Fruit fly (Drosophila melanogaster) whole organism, embryonic: ENCODE results near the gene CG32099.

ENCODE experiments used
- Atf-2 ChIP-seq: fragments of 200-800 bp; sonication (Bioruptor generic); optimal IDR thresholded peaks from 2 replicates; lab custom pipeline; 2016; ENCODE audit warnings: missing biosample characterization, missing genetic modification characterization
- B-H1 ChIP-seq: fragments of 200-800 bp; sonication (Bioruptor generic); IDR thresholded peaks from 3 replicates; pipeline ENCODE4 v1.3.6; 2022; ENCODE audit warnings: missing biosample characterization, missing genetic modification characterization
- B-H2 ChIP-seq: fragments of 200-800 bp; sonication (Bioruptor generic); optimal IDR thresholded peaks from 2 replicates; lab custom pipeline; 2018; ENCODE audit warnings: missing biosample characterization, mild to moderate bottlenecking, missing genetic modification characterization
- BtbVII ChIP-seq: fragments of 200-800 bp; sonication (Bioruptor generic); optimal IDR thresholded peaks from 3 replicates; lab custom pipeline; 2017; ENCODE audit warnings: missing biosample characterization, mild to moderate bottlenecking, missing genetic modification characterization
- CG1024 ChIP-seq: fragments of 200-800 bp; sonication (Bioruptor generic); IDR thresholded peaks from 2 replicates; pipeline ENCODE4 v1.3.6; 2022; ENCODE audit warnings: missing biosample characterization, missing genetic modification characterization
- CG10462 ChIP-seq: fragments of 200-800 bp; sonication (Bioruptor generic); optimal IDR thresholded peaks from 2 replicates; lab custom pipeline; 2016; ENCODE audit warnings: missing biosample characterization, missing genetic modification characterization
- CG12155 ChIP-seq: fragments of 200-800 bp; sonication (Bioruptor generic); optimal IDR thresholded peaks from 3 replicates; lab custom pipeline; 2016; ENCODE audit warnings: missing biosample characterization, missing genetic modification characterization
- CG12236 ChIP-seq: fragments of 200-800 bp; sonication (Bioruptor generic); optimal IDR thresholded peaks from 2 replicates; lab custom pipeline; 2016; ENCODE audit warnings: missing biosample characterization, missing genetic modification characterization
- CG12391 ChIP-seq: fragments of 200-800 bp; sonication (Bioruptor generic); optimal IDR thresholded peaks from 3 replicates; lab custom pipeline; 2018; ENCODE audit warnings: missing biosample characterization, mild to moderate bottlenecking, missing genetic modification characterization, moderate library complexity
- CG15514 ChIP-seq: fragments of 200-800 bp; sonication (Bioruptor generic); optimal IDR thresholded peaks from 3 replicates; lab custom pipeline; 2017; ENCODE audit warnings: missing biosample characterization, missing genetic modification characterization, mild to moderate bottlenecking, moderate library complexity, missing genetic modification reagents
- CG17385 ChIP-seq: fragments of 200-800 bp; sonication (Bioruptor generic); optimal IDR thresholded peaks from 3 replicates; lab custom pipeline; 2018; ENCODE audit warnings: missing biosample characterization, mild to moderate bottlenecking, missing genetic modification characterization
- CG18011 ChIP-seq: fragments of 200-800 bp; sonication (Bioruptor generic); optimal IDR thresholded peaks from 2 replicates; lab custom pipeline; 2017; ENCODE audit warnings: missing biosample characterization, missing genetic modification characterization, mild to moderate bottlenecking, moderate library complexity, missing genotype
- CG18262 ChIP-seq: fragments of 200-800 bp; optimal IDR thresholded peaks from 3 replicates; lab custom pipeline; 2019; ENCODE audit warnings: missing biosample characterization, mild to moderate bottlenecking, missing genetic modification characterization, moderate library complexity
- CG1832 ChIP-seq: fragments of 200-800 bp; sonication (Bioruptor generic); optimal IDR thresholded peaks from 2 replicates; lab custom pipeline; 2017; ENCODE audit warnings: missing biosample characterization, mild to moderate bottlenecking, missing genetic modification characterization, inconsistent platforms
- CG2120 ChIP-seq: fragments of 200-800 bp; sonication (Bioruptor generic); optimal IDR thresholded peaks from 3 replicates; lab custom pipeline; 2016; ENCODE audit warnings: missing biosample characterization, missing genetic modification characterization
- CG2678 ChIP-seq: fragments of 200-800 bp; sonication (Bioruptor generic); optimal IDR thresholded peaks from 3 replicates; lab custom pipeline; 2019; ENCODE audit warnings: missing biosample characterization, mild to moderate bottlenecking, missing genetic modification characterization, moderate library complexity
- CG32767 ChIP-seq: fragments of 200-800 bp; sonication (Bioruptor generic); IDR thresholded peaks from 2 replicates; pipeline ENCODE4 v1.3.6; 2022; ENCODE audit warnings: missing biosample characterization, missing genetic modification characterization
- CG4854 ChIP-seq: fragments of 200-800 bp; sonication (Bioruptor generic); optimal IDR thresholded peaks from 2 replicates; lab custom pipeline; 2016; ENCODE audit warnings: missing biosample characterization, missing genetic modification characterization, inconsistent platforms
- CG6689 ChIP-seq: fragments of 200-800 bp; sonication (Bioruptor generic); IDR thresholded peaks from 2 replicates; pipeline ENCODE4 v1.3.6; 2022; ENCODE audit warnings: missing biosample characterization, missing genetic modification characterization
- CG6765 ChIP-seq: fragments of 200-800 bp; sonication (Bioruptor generic); optimal IDR thresholded peaks from 3 replicates; lab custom pipeline; 2017; ENCODE audit warnings: missing biosample characterization, mild to moderate bottlenecking, missing genetic modification characterization
- CG7556 ChIP-seq: fragments of 200-800 bp; sonication (Bioruptor generic); optimal IDR thresholded peaks from 2 replicates; lab custom pipeline; 2017; ENCODE audit warnings: missing biosample characterization, mild to moderate bottlenecking, missing genetic modification characterization
- CG7786 ChIP-seq: fragments of 200-800 bp; sonication (Bioruptor generic); optimal IDR thresholded peaks from 2 replicates; lab custom pipeline; 2016; ENCODE audit warnings: missing biosample characterization, missing genetic modification characterization
- D ChIP-seq, 2 experiments: fragments of 200-800 bp in 1 of 2; fragments of >200 bp in 1 of 2; sonication (Bioruptor generic) in 1 of 2; optimal IDR thresholded peaks; 2 replicates in 1 of 2; 3 replicates in 1 of 2; lab custom pipeline; 2017; ENCODE audit warnings: mild to moderate bottlenecking in 1 of 2, missing biosample characterization in 1 of 2, missing genetic modification characterization in 1 of 2, missing genetic modification reagents in 1 of 2
- Dek ChIP-seq: fragments of 200-800 bp; sonication (Bioruptor generic); optimal IDR thresholded peaks from 3 replicates; lab custom pipeline; 2019; ENCODE audit warnings: missing biosample characterization, mild to moderate bottlenecking, missing genetic modification characterization, moderate library complexity
- E2f2 ChIP-seq: fragments of 200-800 bp; sonication (Bioruptor generic); IDR thresholded peaks from 2 replicates; pipeline ENCODE4 v1.3.6; 2022; ENCODE audit warnings: missing biosample characterization, missing genetic modification characterization
- Ets97D ChIP-seq: fragments of 200-800 bp; sonication (Bioruptor generic); optimal IDR thresholded peaks from 3 replicates; lab custom pipeline; 2016; ENCODE audit warnings: missing biosample characterization, missing genetic modification characterization
- Hr51 ChIP-seq, 2 experiments: fragments of 200-800 bp; sonication (Bioruptor generic); optimal IDR thresholded peaks; 2 replicates in 1 of 2; 3 replicates in 1 of 2; lab custom pipeline; 2016 to 2018; ENCODE audit warnings: missing biosample characterization in 2 of 2, missing genetic modification characterization in 2 of 2, mild to moderate bottlenecking in 1 of 2, moderate library complexity in 1 of 2
- Hr78 ChIP-seq, 2 experiments: fragments of 200-800 bp in 1 of 2; fragments of >200 bp in 1 of 2; sonication (Bioruptor generic) in 1 of 2; optimal IDR thresholded peaks; 2 replicates each; lab custom pipeline; 2017 to 2019; ENCODE audit warnings: missing biosample characterization in 2 of 2, missing genetic modification characterization in 2 of 2, mild to moderate bottlenecking in 1 of 2, moderate library complexity in 1 of 2
- Lpt ChIP-seq: fragments of >200 bp; optimal IDR thresholded peaks from 2 replicates; lab custom pipeline; 2018; ENCODE audit warnings: missing biosample characterization, missing genetic modification characterization
- Oaz ChIP-seq: fragments of 200-800 bp; sonication (Bioruptor generic); IDR thresholded peaks from 2 replicates; pipeline ENCODE4 v1.3.6; 2022; ENCODE audit warnings: missing biosample characterization, missing genetic modification characterization
- Rfx ChIP-seq: fragments of 200-800 bp; sonication (Bioruptor generic); IDR thresholded peaks from 2 replicates; pipeline ENCODE4 v1.3.6; 2022; ENCODE audit warnings: missing biosample characterization, missing genetic modification characterization
- Sox102F ChIP-seq: fragments of 200-800 bp; sonication (Bioruptor generic); optimal IDR thresholded peaks from 2 replicates; lab custom pipeline; 2018; ENCODE audit warnings: missing biosample characterization, mild to moderate bottlenecking, missing genetic modification characterization, moderate library complexity
- TFAM ChIP-seq: fragments of 200-800 bp; sonication (Bioruptor generic); optimal IDR thresholded peaks from 2 replicates; lab custom pipeline; 2017; ENCODE audit warnings: missing biosample characterization, missing genetic modification characterization, inconsistent platforms
- Trl ChIP-seq, 3 experiments: fragments of >200 bp in 2 of 3; fragments of 200-800 bp in 1 of 3; sonication (Bioruptor generic) in 1 of 3; optimal IDR thresholded peaks; 2 replicates in 1 of 3; 3 replicates in 2 of 3; lab custom pipeline; 2016 to 2017; ENCODE audit warnings: missing biosample characterization in 1 of 3, missing genetic modification characterization in 1 of 3
- bcd ChIP-seq: fragments of 200-800 bp; sonication (Bioruptor generic); optimal IDR thresholded peaks from 2 replicates; lab custom pipeline; 2017; ENCODE audit warnings: missing biosample characterization, mild to moderate bottlenecking, missing genetic modification characterization
- dan ChIP-seq: fragments of 200-800 bp; sonication (Bioruptor generic); IDR thresholded peaks from 2 replicates; pipeline ENCODE4 v1.3.6; 2022; ENCODE audit warnings: missing biosample characterization, missing genetic modification characterization
- grau ChIP-seq: fragments of 200-800 bp; optimal IDR thresholded peaks from 3 replicates; lab custom pipeline; 2019; ENCODE audit warnings: missing biosample characterization, mild to moderate bottlenecking, missing genetic modification characterization, moderate library complexity
- her ChIP-seq: fragments of 200-800 bp; sonication (Bioruptor generic); optimal IDR thresholded peaks from 2 replicates; lab custom pipeline; 2016; ENCODE audit warnings: missing biosample characterization, missing genetic modification characterization
- kay ChIP-seq: fragments of 200-800 bp; sonication (Bioruptor generic); optimal IDR thresholded peaks from 2 replicates; lab custom pipeline; 2016; ENCODE audit warnings: missing biosample characterization, missing genetic modification characterization
- mam ChIP-seq: fragments of 200-800 bp; sonication (Bioruptor generic); optimal IDR thresholded peaks from 3 replicates; lab custom pipeline; 2016; ENCODE audit warnings: missing biosample characterization, missing genetic modification characterization
- phol ChIP-seq: fragments of 200-800 bp; sonication (Bioruptor generic); optimal IDR thresholded peaks from 3 replicates; lab custom pipeline; 2018; ENCODE audit warnings: missing biosample characterization, mild to moderate bottlenecking, missing genetic modification characterization, moderate library complexity
- salm ChIP-seq: fragments of 200-800 bp; sonication (Bioruptor generic); optimal IDR thresholded peaks from 2 replicates; lab custom pipeline; 2018; ENCODE audit warnings: missing biosample characterization, mild to moderate bottlenecking, missing genetic modification characterization
- sima ChIP-seq: fragments of 200-800 bp; sonication (Bioruptor generic); optimal IDR thresholded peaks from 2 replicates; lab custom pipeline; 2016; ENCODE audit warnings: missing biosample characterization, missing genetic modification characterization
- slou ChIP-seq: fragments of 200-800 bp; sonication (Bioruptor generic); optimal IDR thresholded peaks from 3 replicates; lab custom pipeline; 2016; ENCODE audit warnings: missing biosample characterization, missing genetic modification characterization
- sna ChIP-seq: fragments of 200-800 bp; sonication (Bioruptor generic); IDR thresholded peaks from 2 replicates; pipeline ENCODE4 v1.3.6; 2022; ENCODE audit warnings: missing biosample characterization, missing genetic modification characterization; ENCODE audit not compliant: partially characterized antibody
- toy ChIP-seq: fragments of 200-800 bp; sonication (Bioruptor generic); IDR thresholded peaks from 2 replicates; pipeline ENCODE4 v1.3.6; 2022; ENCODE audit warnings: missing biosample characterization, missing genetic modification characterization
- ttk ChIP-seq: fragments of 200-800 bp; sonication (Bioruptor generic); IDR thresholded peaks from 2 replicates; pipeline ENCODE4 v2.1.2; 2022; ENCODE audit warnings: missing biosample characterization, missing genetic modification characterization
- unpg ChIP-seq: fragments of 200-800 bp; sonication (Bioruptor generic); optimal IDR thresholded peaks from 3 replicates; lab custom pipeline; 2018; ENCODE audit warnings: missing biosample characterization, mild to moderate bottlenecking, missing genetic modification characterization, moderate library complexity
- wek ChIP-seq: fragments of 200-800 bp; sonication (Bioruptor generic); optimal IDR thresholded peaks from 3 replicates; lab custom pipeline; 2018; ENCODE audit warnings: missing biosample characterization, mild to moderate bottlenecking, missing genetic modification characterization, moderate library complexity

Gene CG32099

dm6 chr3L:12136630-12137029, 12.4 kb upstream of the CG32099 start, which contains the start of the genes CG5645 and Atg12 (continued):
- TF ChIP-seq CG7786 (GFP tag; lab: Kevin White, UChicago) (no peak), Lpt (no peak), CG18262 (tag; lab: Kevin White, UChicago) (peak; percentile 63), CG6689 (GFP tag; lab: Robert Waterston, UW) (peak; percentile 34; the same call in 1 of the 2 replicates), CG4854 (GFP tag; lab: Kevin White, UChicago) (peak; percentile 41), CG17385 (peak; percentile 37), CG15514 (GFP tag; lab: Kevin White, UChicago) (peak; percentile 73), CG10462 (peak; percentile 37), Trl (optimal IDR thresholded peaks at IDR 0.05; lab: Kevin White, UChicago) (no peak), Trl (GFP tag; optimal IDR thresholded peaks at IDR 0.05; lab: Kevin White, UChicago) (no peak), CG12236 (GFP tag; lab: Kevin White, UChicago) (no peak), CG2678 (peak; percentile 46), kay (GFP tag; lab: Kevin White, UChicago) (peak; percentile 65), Hr78 (GFP tag; optimal IDR thresholded peaks at IDR 0.05; lab: Kevin White, UChicago) (no peak), B-H2 (GFP tag; lab: Kevin White, UChicago) (peak; percentile 54), CG12391 (tag; lab: Kevin White, UChicago) (peak; percentile 78), salm (tag; lab: Kevin White, UChicago) (no peak), E2f2 (GFP tag; lab: Robert Waterston, UW) (peak; percentile 41; the same call in 1 of the 2 replicates), D (optimal IDR thresholded peaks at IDR 0.05; lab: Kevin White, UChicago) (no peak), D (GFP tag; optimal IDR thresholded peaks at IDR 0.05; lab: Kevin White, UChicago) (peak; percentile 20), Dek (tag; lab: Kevin White, UChicago) (peak; percentile 27), her (no peak), CG1832 (GFP tag; lab: Kevin White, UChicago) (no peak), toy (no peak), slou (GFP tag; lab: Kevin White, UChicago) (peak; percentile 56), BtbVII (GFP tag; lab: Kevin White, UChicago) (no peak), CG18011 (GFP tag; lab: Kevin White, UChicago) (peak; percentile 10), CG1024 (GFP tag; lab: Robert Waterston, UW) (peak; percentile 35; the same call in 1 of the 2 replicates), CG7556 (GFP tag; lab: Kevin White, UChicago) (peak; percentile 52), Oaz (GFP tag; lab: Robert Waterston, UW) (peak; percentile 41; the same call in 1 of the 2 replicates), Atf-2 (no peak), CG32767 (no peak), sima (GFP tag; lab: Kevin White, UChicago) (no peak), TFAM (GFP tag; lab: Kevin White, UChicago) (no peak), unpg (GFP tag; lab: Kevin White, UChicago) (peak; percentile 73), wek (no peak), mam (GFP tag; lab: Kevin White, UChicago) (no peak), Ets97D (GFP tag; lab: Kevin White, UChicago) (peak; percentile 2), dan (no peak), B-H1 (GFP tag; lab: Robert Waterston, UW) (no peak), CG12155 (GFP tag; lab: Kevin White, UChicago) (peak; percentile 41), phol (tag; lab: Kevin White, UChicago) (peak; percentile 59), grau (tag; lab: Kevin White, UChicago) (peak; percentile 62), Rfx (GFP tag; lab: Robert Waterston, UW) (peak; percentile 69; the same call in 1 of the 2 replicates), sna (GFP tag; lab: Robert Waterston, UW) (peak; percentile 93), CG6765 (GFP tag; lab: Kevin White, UChicago) (no peak), Sox102F (GFP tag; lab: Kevin White, UChicago) (peak; percentile 63), CG2120 (peak; percentile 65), Hr51 (GFP tag; optimal IDR thresholded peaks at IDR 0.05; lab: Kevin White, UChicago) (peak in 1 of 2 experiments; percentile 39), ttk (GFP tag; lab: Robert Waterston, UW) (0 out of 2 replicates have a peak, but pooled peaks have one; percentile 10), bcd (GFP tag; lab: Kevin White, UChicago) (peak; percentile 39)
